Worm (Caenorhabditis elegans) whole organism, L4/young adult: ENCODE data around the gene pigw-1.

ENCODE experiments used
- W03F9.2 ChIP-seq: fragments of 150-350 bp; optimal IDR thresholded peaks from 2 replicates; lab custom pipeline; 2014; ENCODE audit warnings: missing biosample characterization, missing genetic modification characterization
- him-1 ChIP-seq: sonication (generic microtip); optimal IDR thresholded peaks from 2 replicates; lab custom pipeline; 2016; ENCODE audit warnings: missing genotype, missing genetic modification reagents, missing genetic modification characterization, missing compliant biosample characterization

ce11 chrII:2927533-2927932 is 42.8 kb upstream of the pigw-1 start, which contains the start of the genes ZK355.3 and ZK355.8:
- TF ChIP-seq W03F9.2 (no peak), him-1 (tag; lab: Kevin White, UChicago) (no peak)
